Worm (Caenorhabditis elegans): Measurements from ENCODE around the gene slc-17.1.

slc-17.1 gene

ce11 chrX:17478677-17479076 lies 14.0 kb upstream of the slc-17.1 start:
- TF ChIP-seq fos-1 (tag; optimal IDR thresholded peaks at IDR 0.05) (peak; percentile 44), nhr-237 (tag; optimal IDR thresholded peaks at IDR 0.05) (no peak)

- TF ChIP-seq nhr-10 (tag; optimal IDR thresholded peaks at IDR 0.05) (no peak), sma-3 (GFP tag; optimal IDR thresholded peaks at IDR 0.05) (peak; percentile 61), egl-27 (tag; optimal IDR thresholded peaks at IDR 0.05) (no peak), zag-1 (tag; optimal IDR thresholded peaks at IDR 0.05) (no peak), alr-1 (tag; optimal IDR thresholded peaks at IDR 0.05) (no peak), snpc-4 (tag; optimal IDR thresholded peaks at IDR 0.05) (no peak), sma-9 (GFP tag; optimal IDR thresholded peaks at IDR 0.05) (peak; percentile 70), sma-9 (tag; optimal IDR thresholded peaks at IDR 0.05) (no peak), lin-39 (tag; optimal IDR thresholded peaks at IDR 0.05) (no peak), fos-1 (tag; optimal IDR thresholded peaks at IDR 0.05) (peak; percentile 78), aly-2 (tag; optimal IDR thresholded peaks at IDR 0.05) (no peak), ztf-4 (tag; optimal IDR thresholded peaks at IDR 0.05) (no peak), peb-1 (tag; optimal IDR thresholded peaks at IDR 0.05) (no peak), gmeb-1 (tag; optimal IDR thresholded peaks at IDR 0.05) (no peak), Y55F3AM.14 (GFP tag; optimal IDR thresholded peaks at IDR 0.05) (no peak), nhr-25 (tag; optimal IDR thresholded peaks at IDR 0.05) (peak; percentile 13)
Measured at ce11 chrX:17475974-17476373, 11.3 kb upstream of the slc-17.1 start.

- TF ChIP-seq unc-55 (GFP tag; optimal IDR thresholded peaks at IDR 0.05) (peak; percentile 3), C34F6.9 (tag; optimal IDR thresholded peaks at IDR 0.05) (peak; percentile 31), sma-3 (GFP tag; optimal IDR thresholded peaks at IDR 0.05) (peak; percentile 52), R02D3.7 (tag; optimal IDR thresholded peaks at IDR 0.05) (no peak), elt-3 (tag; optimal IDR thresholded peaks at IDR 0.05) (no peak), nhr-25 (tag; optimal IDR thresholded peaks at IDR 0.05) (peak; percentile 50), ztf-11 (tag; optimal IDR thresholded peaks at IDR 0.05) (no peak), nhr-23 (tag; optimal IDR thresholded peaks at IDR 0.05) (no peak), aly-2 (tag; optimal IDR thresholded peaks at IDR 0.05) (no peak), F13H6.1 (tag; optimal IDR thresholded peaks at IDR 0.05) (no peak), crh-2 (tag; optimal IDR thresholded peaks at IDR 0.05) (no peak), fos-1 (tag; optimal IDR thresholded peaks at IDR 0.05) (peak; percentile 30), sma-9 (GFP tag; optimal IDR thresholded peaks at IDR 0.05) (peak; percentile 6), sma-9 (tag; optimal IDR thresholded peaks at IDR 0.05) (no peak), unc-39 (tag; optimal IDR thresholded peaks at IDR 0.05) (no peak), ceh-82 (tag; optimal IDR thresholded peaks at IDR 0.05) (no peak), lsy-2 (tag; optimal IDR thresholded peaks at IDR 0.05) (peak in 1 of 2 experiments; percentile 2), nhr-10 (tag; optimal IDR thresholded peaks at IDR 0.05) (no peak), sem-4 (tag; optimal IDR thresholded peaks at IDR 0.05) (no peak), nhr-237 (tag; optimal IDR thresholded peaks at IDR 0.05) (no peak), Y55F3AM.14 (GFP tag; optimal IDR thresholded peaks at IDR 0.05) (no peak), snpc-4 (tag; optimal IDR thresholded peaks at IDR 0.05) (no peak), mab-5 (tag; optimal IDR thresholded peaks at IDR 0.05) (no peak), lin-11 (tag; optimal IDR thresholded peaks at IDR 0.05) (no peak), alr-1 (tag; optimal IDR thresholded peaks at IDR 0.05) (no peak)
Measured at ce11 chrX:17474521-17475170, 9.9 kb upstream of the slc-17.1 start, which contains the start of gene tps-1. Gene tps-1 (minus strand): TSS chrX:17474534.

ce11 chrX:17472917-17473316 lies 8.2 kb upstream of the slc-17.1 start:
- TF ChIP-seq skn-1 (tag; optimal IDR thresholded peaks at IDR 0.05): no peak
- no peak for TF ChIP-seq elt-3 (tag; optimal IDR thresholded peaks at IDR 0.05)
- TF ChIP-seq nhr-23 (tag; optimal IDR thresholded peaks at IDR 0.05): no peak
- TF ChIP-seq nhr-11 (tag; optimal IDR thresholded peaks at IDR 0.05): no peak
- no peak for TF ChIP-seq elt-1 (tag; optimal IDR thresholded peaks at IDR 0.05)
- no peak for TF ChIP-seq egl-27 (tag; optimal IDR thresholded peaks at IDR 0.05)
- TF ChIP-seq ztf-1 (GFP tag; conservative IDR thresholded peaks at IDR 0.05): no peak
- TF ChIP-seq nhr-12 (tag; optimal IDR thresholded peaks at IDR 0.05): no peak
- no peak for TF ChIP-seq ztf-11 (tag; optimal IDR thresholded peaks at IDR 0.05)
- TF ChIP-seq lin-11 (tag; optimal IDR thresholded peaks at IDR 0.05): no peak
- TF ChIP-seq F13H6.1 (tag; optimal IDR thresholded peaks at IDR 0.05): peak; percentile 38
- TF ChIP-seq lin-13 (GFP tag; optimal IDR thresholded peaks at IDR 0.05): no peak
- no peak for TF ChIP-seq ceh-82 (tag; optimal IDR thresholded peaks at IDR 0.05)
- TF ChIP-seq sma-3 (GFP tag; optimal IDR thresholded peaks at IDR 0.05): no peak
- no peak for TF ChIP-seq ama-1 (optimal IDR thresholded peaks at IDR 0.05)
- TF ChIP-seq nhr-21 (tag; optimal IDR thresholded peaks at IDR 0.05): no peak
- no peak for TF ChIP-seq unc-55 (GFP tag; optimal IDR thresholded peaks at IDR 0.05)
- TF ChIP-seq nhr-129 (tag; optimal IDR thresholded peaks at IDR 0.05): peak; percentile 63
- no peak for TF ChIP-seq nhr-237 (tag; optimal IDR thresholded peaks at IDR 0.05)
- peak; percentile 14 for TF ChIP-seq fos-1 (tag; optimal IDR thresholded peaks at IDR 0.05)
- peak in 1 of 2 experiments; percentile 35 for TF ChIP-seq lsy-2 (tag; optimal IDR thresholded peaks at IDR 0.05)
- TF ChIP-seq Y55F3AM.14 (GFP tag; optimal IDR thresholded peaks at IDR 0.05): no peak
- TF ChIP-seq ZK546.5 (tag; optimal IDR thresholded peaks at IDR 0.05): no peak
- TF ChIP-seq mbf-1 (tag; optimal IDR thresholded peaks at IDR 0.05): no peak
- no peak for TF ChIP-seq alr-1 (tag; optimal IDR thresholded peaks at IDR 0.05)
- TF ChIP-seq ztf-4 (tag; optimal IDR thresholded peaks at IDR 0.05): no peak
- TF ChIP-seq gmeb-1 (tag; optimal IDR thresholded peaks at IDR 0.05): peak; percentile 1
- TF ChIP-seq C34F6.9 (tag; optimal IDR thresholded peaks at IDR 0.05): no peak
- TF ChIP-seq lin-39 (tag; optimal IDR thresholded peaks at IDR 0.05): no peak
- no peak for TF ChIP-seq mdl-1 (tag; optimal IDR thresholded peaks at IDR 0.05)
- TF ChIP-seq sma-9 (GFP tag; optimal IDR thresholded peaks at IDR 0.05): peak; percentile 76
- no peak for TF ChIP-seq sma-9 (tag; optimal IDR thresholded peaks at IDR 0.05)
- no peak for TF ChIP-seq nhr-10 (tag; optimal IDR thresholded peaks at IDR 0.05)
- no peak for TF ChIP-seq dmd-4 (tag; optimal IDR thresholded peaks at IDR 0.05)

All from whole organism, L2 larva.